Fruit fly (Drosophila melanogaster): ENCODE data around the gene CG14995.

DNA sequence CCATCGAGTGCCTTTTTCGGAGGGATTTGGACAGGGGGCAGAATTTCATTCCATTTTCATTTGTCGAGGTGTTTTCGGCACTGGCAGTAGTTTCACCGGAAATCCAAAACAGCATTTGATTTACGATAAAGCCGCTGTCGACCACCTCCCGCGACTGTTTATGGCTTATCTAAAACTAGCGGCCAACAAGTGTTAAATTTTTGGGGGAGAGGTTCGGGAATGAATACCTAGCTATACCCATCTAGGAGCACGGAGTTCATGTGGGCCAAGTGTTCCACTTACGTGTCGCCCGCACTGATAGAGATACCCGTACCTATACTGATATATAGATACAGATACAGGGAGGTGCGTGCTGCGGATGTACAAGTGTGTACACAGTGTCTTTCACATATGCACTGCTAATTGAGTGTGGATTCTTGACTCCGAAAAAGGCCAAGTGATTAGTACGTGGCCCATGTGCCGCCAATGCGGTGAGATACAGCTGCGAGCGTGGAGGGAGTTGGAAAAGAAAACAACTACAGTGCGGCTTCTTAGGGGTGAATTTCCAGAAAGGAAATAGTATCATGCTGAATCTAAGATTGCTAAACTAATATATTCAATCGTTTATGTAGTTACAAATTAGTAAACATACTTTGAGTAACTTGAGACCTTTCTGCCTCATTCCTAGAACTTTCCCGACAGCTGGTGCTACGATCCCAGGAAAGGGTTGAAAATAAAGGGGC lies 16.7 kb upstream of the CG14995 start:
- TF ChIP-seq CG8301 (tag; optimal IDR thresholded peaks at IDR 0.05) (no peak), CG4496 (GFP tag; IDR thresholded peaks at IDR 0.05) (no peak), CG15710 (tag; optimal IDR thresholded peaks at IDR 0.05) (no peak)
